Worm (Caenorhabditis elegans): ENCODE results near the gene C25G4.8.
A peak's percentile ranks its signal among the peaks of the same experiment; 100 is the strongest.

The C25G4.8 gene

DNA sequence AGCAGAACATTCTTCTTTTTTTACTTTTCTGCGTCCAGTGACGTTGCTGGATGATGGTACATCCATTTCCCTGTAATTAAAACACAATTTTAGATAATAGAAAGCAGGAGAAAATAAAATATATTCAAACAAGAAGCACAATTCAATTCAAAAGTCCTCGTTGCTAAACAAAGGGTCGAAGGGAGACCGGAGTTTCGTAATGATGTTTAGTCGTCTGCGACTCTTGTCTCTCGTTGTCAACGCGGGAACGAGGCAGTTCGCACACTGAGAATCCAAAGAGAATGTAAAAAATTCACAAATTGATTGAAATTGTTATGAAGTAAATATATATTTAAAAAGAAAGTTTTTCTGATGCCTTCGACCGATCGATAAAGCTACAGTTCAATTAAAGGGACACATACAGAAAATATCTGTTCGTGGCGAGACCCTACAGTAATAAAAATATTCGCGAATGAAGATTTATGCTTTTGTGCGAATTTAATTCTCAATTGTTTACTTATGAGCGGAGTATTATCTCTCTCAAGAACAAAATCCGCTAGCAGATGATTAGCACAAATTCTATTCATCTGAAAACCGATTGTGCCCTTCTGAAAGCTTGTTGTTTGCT lies 11.9 kb downstream of the C25G4.8 start, which contains the start of gene dpy-26:
Gene dpy-26 (minus strand): TSS at position 111 of the 607 bp plus-strand sequence.
- TF ChIP-seq hlh-6 (tag; optimal IDR thresholded peaks at IDR 0.05) (no peak), nfya-1 (tag; optimal IDR thresholded peaks at IDR 0.05) (peak; percentile 27), unc-42 (tag; optimal IDR thresholded peaks at IDR 0.05) (peak; percentile 55)

DNA sequence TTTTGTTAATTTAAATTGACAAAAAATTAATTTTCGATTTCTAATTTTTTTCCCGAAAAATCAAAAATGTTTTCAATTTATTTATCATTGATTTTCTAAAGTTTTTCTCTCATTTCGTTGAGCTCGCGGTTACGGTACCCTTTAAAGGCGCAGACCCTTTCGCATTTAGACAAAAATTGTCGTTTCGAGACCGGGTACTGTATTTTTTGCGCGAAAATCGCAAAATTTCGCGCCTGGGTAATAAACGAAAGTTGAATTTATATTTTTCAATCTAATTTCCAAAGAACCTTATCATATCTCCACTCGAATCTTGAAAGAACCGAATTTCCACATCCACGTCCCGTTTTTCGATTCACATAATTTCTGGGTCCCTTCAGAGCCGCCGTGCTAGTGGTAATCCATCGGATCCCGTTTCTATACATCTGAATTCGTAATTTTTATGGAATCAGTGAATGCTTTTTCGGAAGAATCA lies 17.8 kb downstream of the C25G4.8 start, which contains the start of gene C25G4.3:
Gene C25G4.3 (minus strand): TSS at position 422 of the 472 bp plus-strand sequence.
- TF ChIP-seq nfya-1 (tag; optimal IDR thresholded peaks at IDR 0.05) (no peak), K09A11.1 (tag; optimal IDR thresholded peaks at IDR 0.05; ENCODE audit: insufficient read depth) (no peak), fax-1 (tag; optimal IDR thresholded peaks at IDR 0.05) (no peak)

DNA sequence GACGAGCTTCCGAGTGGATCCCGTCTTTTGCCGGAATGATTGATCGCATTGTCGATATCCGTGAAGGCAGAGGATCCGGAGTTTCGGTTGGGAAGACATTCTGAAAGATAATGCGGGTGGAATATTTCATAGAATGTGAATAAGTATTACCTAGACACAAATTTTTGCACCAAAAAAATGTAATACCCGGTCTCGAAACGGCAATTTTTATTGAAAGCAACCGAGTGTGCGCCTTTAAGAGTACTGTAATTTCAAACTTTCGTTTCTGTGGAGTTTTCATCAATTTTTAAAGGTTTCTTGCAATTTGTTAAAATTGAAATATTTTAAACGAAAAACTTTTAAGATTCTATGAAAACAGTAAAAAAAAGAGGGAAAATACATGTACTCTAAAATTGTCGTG lies 19.3 kb downstream of the C25G4.8 start, which contains the start of gene C25G4.2:
Gene C25G4.2 (minus strand): TSS at position 100 of the 400 bp plus-strand sequence.
- TF ChIP-seq C08G9.2 (tag; optimal IDR thresholded peaks at IDR 0.05) (no peak), zip-5 (tag; optimal IDR thresholded peaks at IDR 0.05) (no peak), ceh-6 (GFP tag; optimal IDR thresholded peaks at IDR 0.05) (no peak), K02D7.2 (tag; optimal IDR thresholded peaks at IDR 0.05) (no peak), sox-4 (tag; optimal IDR thresholded peaks at IDR 0.05) (no peak), hlh-15 (tag; optimal IDR thresholded peaks at IDR 0.05) (no peak), npax-4 (tag; optimal IDR thresholded peaks at IDR 0.05) (no peak), ceh-48 (tag; optimal IDR thresholded peaks at IDR 0.05) (no peak), C38D4.7 (GFP tag; optimal IDR thresholded peaks at IDR 0.05) (no peak)

DNA sequence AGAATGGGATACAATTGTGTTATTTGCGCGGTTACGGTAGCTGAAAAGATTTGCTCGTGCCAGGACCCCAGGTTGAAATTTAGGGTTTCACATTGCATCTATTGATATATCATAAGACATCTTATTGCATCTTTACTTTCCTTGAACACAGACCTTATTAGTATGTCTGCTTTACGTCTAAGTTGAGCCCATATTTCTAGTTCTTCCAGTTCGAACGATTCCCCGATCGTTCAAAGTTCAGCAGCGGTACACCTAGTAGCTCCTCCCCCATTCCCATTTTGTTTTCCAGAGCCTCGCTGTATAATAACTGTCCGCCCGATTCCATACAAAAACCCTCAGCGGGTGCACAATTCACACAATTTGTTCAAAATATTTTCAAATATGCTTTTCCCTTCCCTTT lies 21.6 kb downstream of the C25G4.8 start, which contains the start of gene C25G4.17:
Gene C25G4.17 (plus strand): TSS at position 301 of the 400 bp plus-strand sequence.
- no peak for TF ChIP-seq lim-6 (tag; optimal IDR thresholded peaks at IDR 0.05)
- no peak for TF ChIP-seq fkh-10 (GFP tag; optimal IDR thresholded peaks at IDR 0.05)
- TF ChIP-seq hlh-30 (tag; optimal IDR thresholded peaks at IDR 0.05; ENCODE audit: insufficient read depth), result no peak
- no peak for TF ChIP-seq odd-2 (tag; optimal IDR thresholded peaks at IDR 0.05)
- no peak for TF ChIP-seq npax-4 (tag; optimal IDR thresholded peaks at IDR 0.05)
- no peak for TF ChIP-seq pag-3 (tag; optimal IDR thresholded peaks at IDR 0.05; ENCODE audit: borderline replicate concordance)
- TF ChIP-seq ahr-1 (tag; optimal IDR thresholded peaks at IDR 0.05), result no peak
- no peak for TF ChIP-seq dve-1 (tag; optimal IDR thresholded peaks at IDR 0.05)
- TF ChIP-seq unc-3 (GFP tag; conservative IDR thresholded peaks at IDR 0.05), result no peak
- no peak for TF ChIP-seq unc-3 (tag; optimal IDR thresholded peaks at IDR 0.05)
- no peak for TF ChIP-seq eyg-1 (tag; optimal IDR thresholded peaks at IDR 0.05)
- no peak for TF ChIP-seq unc-86 (tag; optimal IDR thresholded peaks at IDR 0.05)
- no peak for TF ChIP-seq pros-1 (tag; optimal IDR thresholded peaks at IDR 0.05)
- no peak for TF ChIP-seq fkh-6 (tag; optimal IDR thresholded peaks at IDR 0.05)
- no peak for TF ChIP-seq sox-4 (tag; optimal IDR thresholded peaks at IDR 0.05)
- no peak for TF ChIP-seq ceh-14 (tag; optimal IDR thresholded peaks at IDR 0.05)
- TF ChIP-seq hlh-15 (tag; optimal IDR thresholded peaks at IDR 0.05), result no peak
- no peak for TF ChIP-seq C08G9.2 (tag; optimal IDR thresholded peaks at IDR 0.05)
- TF ChIP-seq nhr-11 (tag; optimal IDR thresholded peaks at IDR 0.05), result no peak
- no peak for TF ChIP-seq ceh-30 (tag; optimal IDR thresholded peaks at IDR 0.05)

DNA sequence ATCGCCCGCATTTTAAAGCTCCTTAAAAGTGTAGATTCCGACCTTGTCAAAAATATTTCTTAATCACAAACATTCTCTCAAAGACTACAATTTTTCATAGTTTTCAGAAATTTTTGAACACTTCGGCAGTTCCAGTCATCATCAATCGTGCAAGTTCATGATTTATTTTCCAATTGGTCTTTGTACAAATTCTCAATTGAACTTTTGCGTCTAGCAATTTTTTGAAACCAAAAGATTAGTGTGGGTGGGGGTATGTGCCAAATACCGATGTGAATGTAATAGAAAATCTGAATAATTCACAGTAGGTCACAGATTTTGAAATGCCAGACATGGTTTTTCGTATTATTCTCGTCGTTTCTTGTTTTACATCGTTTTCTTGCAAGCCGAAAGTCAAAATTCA lies 24.9 kb downstream of the C25G4.8 start, which contains the start of gene clec-185:
Gene clec-185 (plus strand): TSS at position 301 of the 400 bp plus-strand sequence.
- no peak for TF ChIP-seq Y22D7AL.16 (tag; optimal IDR thresholded peaks at IDR 0.05)
- no peak for TF ChIP-seq tbx-7 (tag; optimal IDR thresholded peaks at IDR 0.05)
- TF ChIP-seq nhr-232 (tag; optimal IDR thresholded peaks at IDR 0.05), result no peak
- TF ChIP-seq fax-1 (tag; optimal IDR thresholded peaks at IDR 0.05), result no peak
- no peak for TF ChIP-seq odd-2 (tag; optimal IDR thresholded peaks at IDR 0.05)
- TF ChIP-seq fkh-10 (GFP tag; optimal IDR thresholded peaks at IDR 0.05), result no peak
- TF ChIP-seq ztf-16 (tag; optimal IDR thresholded peaks at IDR 0.05), result no peak
- TF ChIP-seq K02D7.2 (tag; optimal IDR thresholded peaks at IDR 0.05), result no peak
- no peak for TF ChIP-seq ama-1 (optimal IDR thresholded peaks at IDR 0.05)
